Worm (Caenorhabditis elegans): ENCODE measurements around the gene ergo-1.

Gene ergo-1

DNA sequence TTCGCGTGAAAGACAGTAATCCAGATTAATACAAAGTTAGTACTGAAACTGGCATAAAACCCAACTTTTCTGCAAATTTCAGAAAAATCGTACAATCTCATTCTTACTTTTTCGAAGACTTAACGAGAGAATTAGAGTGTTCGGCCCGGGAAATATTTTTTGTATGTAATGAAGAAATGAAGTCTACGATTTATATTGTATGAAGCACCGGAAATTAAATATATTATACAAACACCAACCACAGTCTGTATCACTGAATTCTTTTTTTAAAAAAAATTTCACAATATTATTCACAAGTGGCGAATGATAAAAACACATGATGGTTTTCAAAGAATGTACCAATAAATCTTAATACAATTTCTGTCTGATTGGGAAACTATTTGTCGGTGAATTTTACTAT, 55.9 kb downstream of the ergo-1 start, which contains the start of gene str-67:
TSS of gene str-67 (minus strand) at position 101 of the 400 bp plus-strand sequence.
- TF ChIP-seq unc-62 (GFP tag; optimal IDR thresholded peaks at IDR 0.05) = no peak

DNA sequence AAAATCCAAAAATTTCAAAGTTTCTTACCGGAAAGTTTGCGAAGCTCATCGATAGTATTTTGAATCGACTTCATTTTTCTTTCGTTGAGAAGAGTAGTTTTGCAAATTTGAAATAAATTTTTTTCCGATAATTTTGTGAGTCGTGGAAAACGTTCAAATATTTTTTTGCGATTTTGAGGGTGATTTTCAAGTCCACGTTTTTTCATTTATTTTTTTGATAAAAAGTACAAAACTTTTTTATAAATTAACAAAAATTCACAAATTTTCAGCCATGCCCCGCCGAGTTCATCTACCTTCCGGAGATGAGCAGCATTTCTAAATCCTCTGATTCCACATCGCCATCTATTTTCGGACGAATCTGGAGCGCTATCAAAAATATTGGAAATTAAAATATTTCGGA, 58.9 kb downstream of the ergo-1 start, which contains the start of gene K10C9.7:
TSS of gene K10C9.7 (minus strand) at position 101 of the 400 bp plus-strand sequence.
- TF ChIP-seq unc-62 (GFP tag; optimal IDR thresholded peaks at IDR 0.05) = no peak

Measured in whole organism, dauer.